Worm (Caenorhabditis elegans) whole organism, midembryonic: ENCODE data around the gene nspg-3.

Source experiments
- flt-1 ChIP-seq: fragments of 200-800 bp; sonication (Bioruptor generic); IDR thresholded peaks from 2 replicates; pipeline ENCODE4 v1.3.6; 2022; ENCODE audit warnings: missing genetic modification characterization, missing compliant biosample characterization
- med-1 ChIP-seq: sonication (generic microtip); optimal IDR thresholded peaks from 2 replicates; lab custom pipeline; 2017; ENCODE audit warnings: missing genetic modification characterization, mild to moderate bottlenecking, missing compliant biosample characterization, antibody characterized with exemption, missing genetic modification reagents; ENCODE audit not compliant: insufficient read depth
- ref-1 ChIP-seq: fragments of 200-800 bp; sonication (Bioruptor generic); conservative IDR thresholded peaks from 2 replicates; pipeline ENCODE4 v1.3.6; 2022; ENCODE audit warnings: missing genetic modification reagents, missing genetic modification characterization, missing compliant biosample characterization
- tab-1 ChIP-seq: fragments of 200-800 bp; sonication (Bioruptor generic); IDR thresholded peaks from 2 replicates; pipeline ENCODE4 v1.3.6; 2022; ENCODE audit warnings: missing genetic modification characterization, missing compliant biosample characterization

- 0 out of 2 replicates have a peak, but pooled peaks have one; percentile 47 for TF ChIP-seq flt-1
- no peak for TF ChIP-seq ref-1
- no peak for TF ChIP-seq med-1
- no peak for TF ChIP-seq tab-1 (GFP tag; lab: Robert Waterston, UW)
Measured at ce11 chrII:6097441-6097840, 5.9 kb downstream of the nspg-3 start, which contains the start of the genes tpp-2 and rbbp-5.
